Fruit fly (Drosophila melanogaster) whole organism, embryonic: ENCODE measurements around the gene PGRP-LE.

ENCODE experiments used
- Aef1 ChIP-seq: fragments of 200-800 bp; sonication (Bioruptor generic); IDR thresholded peaks from 3 replicates; pipeline ENCODE4 v1.3.6; 2022; ENCODE audit warnings: missing biosample characterization, missing genetic modification characterization
- Atf6 ChIP-seq: fragments of 200-800 bp; sonication (Bioruptor generic); IDR thresholded peaks from 2 replicates; pipeline ENCODE4 v1.3.6; 2022; ENCODE audit warnings: missing biosample characterization, missing genetic modification characterization
- CG11085 ChIP-seq: fragments of 200-800 bp; sonication (Bioruptor generic); IDR thresholded peaks from 2 replicates; pipeline ENCODE4 v1.3.6; 2022; ENCODE audit warnings: missing biosample characterization, missing genetic modification characterization
- CG12155 ChIP-seq: fragments of 200-800 bp; sonication (Bioruptor generic); optimal IDR thresholded peaks from 3 replicates; lab custom pipeline; 2016; ENCODE audit warnings: missing biosample characterization, missing genetic modification characterization
- CG13123 ChIP-seq: fragments of 200-800 bp; sonication (Bioruptor generic); optimal IDR thresholded peaks from 2 replicates; lab custom pipeline; 2016; ENCODE audit warnings: missing biosample characterization, missing genetic modification characterization
- CG13287 ChIP-seq: fragments of 200-800 bp; sonication (Bioruptor generic); IDR thresholded peaks from 2 replicates; pipeline ENCODE4 v1.3.6; 2022; ENCODE audit warnings: missing biosample characterization, missing genetic modification characterization; ENCODE audit not compliant: partially characterized antibody
- CG17359 ChIP-seq: fragments of 200-800 bp; sonication (Bioruptor generic); optimal IDR thresholded peaks from 3 replicates; lab custom pipeline; 2018; ENCODE audit warnings: missing biosample characterization, mild to moderate bottlenecking, missing genetic modification characterization, moderate library complexity
- CG2199 ChIP-seq: fragments of 200-800 bp; sonication (Bioruptor generic); IDR thresholded peaks from 3 replicates; pipeline ENCODE4 v1.3.6; 2022; ENCODE audit warnings: missing biosample characterization, missing genetic modification characterization
- CG3065 ChIP-seq: fragments of 200-800 bp; sonication (Bioruptor generic); optimal IDR thresholded peaks from 2 replicates; lab custom pipeline; 2016; ENCODE audit warnings: missing biosample characterization, missing genetic modification characterization
- CG31224 ChIP-seq: fragments of 200-800 bp; sonication (Bioruptor generic); IDR thresholded peaks from 2 replicates; pipeline ENCODE4 v1.3.6; 2022; ENCODE audit warnings: missing biosample characterization, missing genetic modification characterization
- CG3163 ChIP-seq: fragments of 200-800 bp; sonication (Bioruptor generic); optimal IDR thresholded peaks from 3 replicates; lab custom pipeline; 2016; ENCODE audit warnings: missing biosample characterization, missing genetic modification characterization
- CG3847 ChIP-seq: fragments of 200-800 bp; sonication (Bioruptor generic); IDR thresholded peaks from 2 replicates; pipeline ENCODE4 v1.3.6; 2022; ENCODE audit warnings: missing biosample characterization, missing genetic modification characterization
- CG4707 ChIP-seq: fragments of 200-800 bp; sonication (Bioruptor generic); optimal IDR thresholded peaks from 2 replicates; lab custom pipeline; 2018; ENCODE audit warnings: missing biosample characterization, mild to moderate bottlenecking, missing genetic modification characterization, moderate library complexity
- CG7271 ChIP-seq: fragments of 200-800 bp; sonication (Bioruptor generic); optimal IDR thresholded peaks from 2 replicates; lab custom pipeline; 2018; ENCODE audit warnings: missing biosample characterization, mild to moderate bottlenecking, missing genetic modification characterization, moderate library complexity
- CG8478 ChIP-seq: fragments of >200 bp; optimal IDR thresholded peaks from 2 replicates; lab custom pipeline; 2018
- CG8924 ChIP-seq: fragments of 200-800 bp; optimal IDR thresholded peaks from 3 replicates; lab custom pipeline; 2019; ENCODE audit warnings: missing biosample characterization, mild to moderate bottlenecking, missing genetic modification characterization, moderate library complexity
- CG9932 ChIP-seq: fragments of 200-800 bp; sonication (Bioruptor generic); IDR thresholded peaks from 2 replicates; pipeline ENCODE4 v1.3.6; 2022; ENCODE audit warnings: missing biosample characterization, missing genetic modification characterization
- D19A ChIP-seq: fragments of 200-800 bp; optimal IDR thresholded peaks from 3 replicates; lab custom pipeline; 2019; ENCODE audit warnings: missing biosample characterization, mild to moderate bottlenecking, missing genetic modification characterization, moderate library complexity
- Ets65A ChIP-seq: fragments of 200-800 bp; sonication (Bioruptor generic); peaks from one replicate; lab custom pipeline; 2016; ENCODE audit warnings: missing biosample characterization, missing genetic modification characterization
- H15 ChIP-seq: fragments of 200-800 bp; sonication (Bioruptor generic); IDR thresholded peaks from 3 replicates; pipeline ENCODE4 v1.3.6; 2022; ENCODE audit warnings: missing biosample characterization, missing genetic modification characterization
- HLH3B ChIP-seq: fragments of 200-800 bp; sonication (Bioruptor generic); IDR thresholded peaks from 2 replicates; pipeline ENCODE4 v1.3.6; 2022; ENCODE audit warnings: missing biosample characterization, missing genetic modification characterization
- Med ChIP-seq: fragments of 200-800 bp; sonication (Bioruptor generic); peaks from one replicate; lab custom pipeline; 2016; ENCODE audit warnings: missing biosample characterization, missing genetic modification characterization, mild to moderate bottlenecking, inconsistent platforms, moderate library complexity
- NC2α ChIP-seq: fragments of 200-800 bp; sonication (Bioruptor generic); optimal IDR thresholded peaks from 2 replicates; lab custom pipeline; 2016; ENCODE audit warnings: missing biosample characterization, missing genetic modification characterization
- Pdp1 ChIP-seq, 2 experiments: fragments of 200-800 bp; sonication (Bioruptor generic); optimal IDR thresholded peaks; 3 replicates each; lab custom pipeline; 2016; ENCODE audit warnings: missing biosample characterization in 2 of 2, missing genetic modification characterization in 2 of 2, mild to moderate bottlenecking in 1 of 2, moderate library complexity in 1 of 2
- Ravus ChIP-seq: fragments of 200-800 bp; sonication (Bioruptor generic); IDR thresholded peaks from 2 replicates; pipeline ENCODE4 v1.3.6; 2022; ENCODE audit warnings: missing biosample characterization, missing genetic modification characterization
- Stat92E ChIP-seq, 3 experiments: fragments of >200 bp in 2 of 3; fragments of 200-800 bp in 1 of 3; sonication (Bioruptor generic) in 1 of 3; optimal IDR thresholded peaks; 2 replicates each; lab custom pipeline; 2017 to 2019; ENCODE audit warnings: missing biosample characterization in 3 of 3, missing genetic modification characterization in 3 of 3, mild to moderate bottlenecking in 1 of 3, moderate library complexity in 1 of 3
- Usf ChIP-seq: fragments of 200-800 bp; sonication (Bioruptor generic); optimal IDR thresholded peaks from 2 replicates; lab custom pipeline; 2017; ENCODE audit warnings: missing genotype, missing biosample characterization, missing genetic modification characterization
- ara ChIP-seq: fragments of 200-800 bp; sonication (Bioruptor generic); IDR thresholded peaks from 2 replicates; pipeline ENCODE4 v1.3.6; 2022; ENCODE audit warnings: missing biosample characterization, missing genetic modification characterization
- cg ChIP-seq: fragments of 200-800 bp; sonication (Bioruptor generic); optimal IDR thresholded peaks from 3 replicates; lab custom pipeline; 2019; ENCODE audit warnings: missing biosample characterization, mild to moderate bottlenecking, missing genetic modification characterization, moderate library complexity
- chinmo ChIP-seq: fragments of 200-800 bp; sonication (Bioruptor generic); IDR thresholded peaks from 4 replicates; pipeline ENCODE4 v1.3.6; 2022; ENCODE audit warnings: missing biosample characterization, missing genetic modification characterization; ENCODE audit not compliant: partially characterized antibody
- chm ChIP-seq: fragments of 200-800 bp; sonication (Bioruptor generic); IDR thresholded peaks from 2 replicates; pipeline ENCODE4 v1.3.6; 2022; ENCODE audit warnings: missing biosample characterization, missing genetic modification characterization
- dysf ChIP-seq: fragments of 200-800 bp; sonication (Bioruptor generic); IDR thresholded peaks from 3 replicates; pipeline ENCODE4 v1.3.6; 2022; ENCODE audit warnings: missing biosample characterization, missing genetic modification characterization
- eve ChIP-seq, 2 experiments: fragments of >200 bp; optimal IDR thresholded peaks; 2 replicates each; lab custom pipeline; 2017; ENCODE audit warnings: missing biosample characterization in 2 of 2, missing genetic modification characterization in 2 of 2
- eyg ChIP-seq: fragments of 200-800 bp; sonication (Bioruptor generic); optimal IDR thresholded peaks from 3 replicates; lab custom pipeline; 2016; ENCODE audit warnings: missing biosample characterization, missing genetic modification characterization
- fd3F ChIP-seq: fragments of 200-800 bp; sonication (Bioruptor generic); optimal IDR thresholded peaks from 2 replicates; lab custom pipeline; 2018; ENCODE audit warnings: missing biosample characterization, mild to moderate bottlenecking, missing genetic modification characterization, moderate library complexity
- fu2 ChIP-seq: fragments of 200-800 bp; sonication (Bioruptor generic); optimal IDR thresholded peaks from 2 replicates; lab custom pipeline; 2016; ENCODE audit warnings: missing biosample characterization, missing genetic modification characterization
- gsb-n ChIP-seq: fragments of 200-800 bp; sonication (Bioruptor generic); optimal IDR thresholded peaks from 3 replicates; lab custom pipeline; 2018; ENCODE audit warnings: missing biosample characterization, mild to moderate bottlenecking, missing genetic modification characterization
- kay ChIP-seq: fragments of 200-800 bp; sonication (Bioruptor generic); optimal IDR thresholded peaks from 2 replicates; lab custom pipeline; 2016; ENCODE audit warnings: missing biosample characterization, missing genetic modification characterization
- lmd ChIP-seq: fragments of 200-800 bp; sonication (Bioruptor generic); IDR thresholded peaks from 2 replicates; pipeline ENCODE4 v1.3.6; 2022; ENCODE audit warnings: missing biosample characterization, missing genetic modification characterization
- lola ChIP-seq, 3 experiments: fragments of >200 bp in 2 of 3; fragments of 200-800 bp in 1 of 3; sonication (Bioruptor generic) in 1 of 3; optimal IDR thresholded peaks; 2 replicates each; lab custom pipeline; 2017 to 2019; ENCODE audit warnings: missing biosample characterization in 3 of 3, missing genetic modification characterization in 3 of 3, mild to moderate bottlenecking in 1 of 3, moderate library complexity in 1 of 3
- pros ChIP-seq: fragments of 200-800 bp; sonication (Bioruptor generic); optimal IDR thresholded peaks from 3 replicates; lab custom pipeline; 2019; ENCODE audit warnings: missing biosample characterization, mild to moderate bottlenecking, missing genetic modification characterization, moderate library complexity
- sens ChIP-seq: fragments of 200-800 bp; sonication (Bioruptor generic); peaks from one replicate; lab custom pipeline; 2016; ENCODE audit warnings: missing biosample characterization, missing genetic modification characterization
- sob ChIP-seq: fragments of 200-800 bp; sonication (Bioruptor generic); IDR thresholded peaks from 2 replicates; pipeline ENCODE4 v1.3.6; 2022; ENCODE audit warnings: missing biosample characterization, missing genetic modification characterization
- sqz ChIP-seq: fragments of 200-800 bp; sonication (Bioruptor generic); optimal IDR thresholded peaks from 3 replicates; lab custom pipeline; 2018; ENCODE audit warnings: missing biosample characterization, mild to moderate bottlenecking, missing genetic modification characterization
- stc ChIP-seq: fragments of 200-800 bp; sonication (Bioruptor generic); IDR thresholded peaks from 2 replicates; pipeline ENCODE4 v1.3.6; 2022; ENCODE audit warnings: missing biosample characterization, missing genetic modification characterization
- z ChIP-seq: fragments of 200-800 bp; sonication (Bioruptor generic); IDR thresholded peaks from 3 replicates; pipeline ENCODE4 v1.3.6; 2022; ENCODE audit warnings: missing biosample characterization, missing genetic modification characterization

Gene PGRP-LE

DNA sequence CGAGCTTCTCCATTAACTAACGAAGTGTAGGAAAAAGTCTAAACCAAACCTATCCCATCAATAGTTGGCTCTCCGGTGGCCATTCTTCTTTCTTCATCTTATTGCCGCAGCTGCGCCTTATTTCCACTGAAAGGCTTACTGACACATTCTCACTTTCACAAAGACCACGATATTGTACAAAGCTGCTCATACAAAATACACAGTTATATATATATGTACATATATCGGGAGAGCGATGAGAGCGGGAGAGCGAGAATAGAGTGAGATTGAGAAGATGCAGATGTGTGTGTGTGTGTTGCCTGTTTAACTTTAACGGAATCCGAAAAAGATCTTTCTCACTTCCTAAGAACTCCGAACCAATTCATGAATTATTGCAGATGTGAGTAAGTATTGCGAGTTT, 9.5 kb upstream of the PGRP-LE start (continued):
- no peak for TF ChIP-seq H15 (GFP tag; lab: Robert Waterston, UW)
- TF ChIP-seq gsb-n (tag; lab: Kevin White, UChicago), result no peak
- no peak for TF ChIP-seq lmd (GFP tag; lab: Robert Waterston, UW)
- TF ChIP-seq cg (GFP tag; lab: Kevin White, UChicago), result peak; percentile 93
- peak; percentile 10 for TF ChIP-seq D19A
- TF ChIP-seq Usf, result no peak
- TF ChIP-seq CG3065 (GFP tag; lab: Kevin White, UChicago), result no peak
- peak; percentile 83; the same call in 2 of the 3 replicates for TF ChIP-seq CG2199 (GFP tag; lab: Robert Waterston, UW)
- peak; percentile 5 for TF ChIP-seq Ets65A (GFP tag; lab: Kevin White, UChicago)
- 0 out of 3 replicates have a peak, but pooled peaks have one; percentile 58 for TF ChIP-seq z (GFP tag; lab: Robert Waterston, UW)
- TF ChIP-seq Stat92E (GFP tag; optimal IDR thresholded peaks at IDR 0.05; lab: Kevin White, UChicago), result peak in 1 of 3 experiments; percentile 68
- TF ChIP-seq fu2 (GFP tag; lab: Kevin White, UChicago), result no peak

DNA sequence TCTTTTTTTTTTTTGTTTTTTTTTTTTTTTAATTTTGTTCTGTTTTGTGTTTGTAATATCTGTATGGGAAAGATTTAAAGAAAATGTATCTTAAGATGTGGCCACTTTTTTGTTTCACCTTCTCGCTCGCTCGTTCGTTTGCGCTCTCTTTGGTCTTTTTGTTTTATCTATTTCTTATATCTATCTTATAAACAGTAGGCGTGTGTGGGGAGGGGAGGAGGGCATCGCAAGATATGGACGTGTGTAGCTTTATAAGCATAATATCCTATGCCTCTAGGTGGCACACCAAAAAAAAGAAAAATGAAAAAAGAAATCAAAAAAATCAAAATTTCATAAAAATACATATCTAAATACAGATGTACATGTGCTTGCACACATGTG, 8.9 kb upstream of the PGRP-LE start:
- no peak for TF ChIP-seq dysf (GFP tag; lab: Robert Waterston, UW)
- no peak for TF ChIP-seq CG13287 (GFP tag; lab: Robert Waterston, UW)
- no peak for TF ChIP-seq CG12155 (GFP tag; lab: Kevin White, UChicago)
- TF ChIP-seq Ravus (GFP tag; lab: Robert Waterston, UW), result no peak
- peak in 1 of 3 experiments; percentile 22 for TF ChIP-seq lola (GFP tag; optimal IDR thresholded peaks at IDR 0.05; lab: Kevin White, UChicago)
- no peak for TF ChIP-seq CG31224
- peak in 1 of 2 experiments; percentile 14 for TF ChIP-seq eve (GFP tag; optimal IDR thresholded peaks at IDR 0.05; lab: Kevin White, UChicago)
- peak; percentile 68 for TF ChIP-seq sens
- TF ChIP-seq eyg, result no peak
- TF ChIP-seq Med (GFP tag; lab: Kevin White, UChicago), result peak; percentile 71

DNA sequence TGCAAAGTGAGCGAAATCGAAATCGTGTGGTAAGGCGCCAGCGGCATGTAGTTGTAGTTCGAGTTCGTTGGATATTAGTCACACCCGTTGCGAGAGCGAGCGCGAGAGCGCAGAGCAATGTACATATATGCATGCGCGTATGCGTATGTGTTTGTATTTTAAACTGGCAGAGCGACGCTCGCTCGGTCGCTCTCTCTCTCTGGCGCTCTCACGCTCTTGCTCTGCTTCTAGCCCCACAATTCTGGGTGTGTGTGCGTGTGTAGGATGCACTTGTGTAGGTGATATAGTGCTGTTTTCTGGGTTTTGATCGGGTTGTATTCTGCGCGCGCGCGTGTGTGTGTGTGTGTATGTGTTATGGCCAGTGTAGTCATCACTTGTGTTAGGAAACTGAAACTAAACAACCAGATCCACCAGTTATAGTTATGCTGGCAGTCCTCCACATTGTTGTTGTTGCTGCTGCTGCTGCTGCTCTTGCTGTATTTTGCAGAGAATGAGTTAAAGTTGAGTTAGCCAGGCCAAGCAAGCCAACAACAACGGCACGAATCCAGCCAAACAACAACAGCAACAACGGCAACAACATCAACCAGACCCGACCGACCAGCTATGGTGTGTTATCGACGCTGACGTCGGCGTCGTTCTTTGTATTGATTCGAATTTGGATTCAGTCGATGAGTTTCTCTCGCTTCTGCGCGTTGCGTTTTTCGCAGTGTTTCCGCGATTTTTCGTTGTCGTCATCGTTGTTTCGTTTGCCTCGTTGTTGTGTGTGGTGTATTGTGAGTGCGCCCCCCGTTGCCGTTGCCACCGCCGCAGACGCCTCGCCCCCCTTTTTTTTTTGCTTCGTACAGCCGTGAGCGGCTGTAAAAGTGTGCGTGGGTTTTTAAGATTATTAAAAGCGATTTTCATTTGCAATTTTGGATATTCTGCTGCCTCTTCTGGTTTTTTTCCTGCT, 8.3 kb upstream of the PGRP-LE start:
- TF ChIP-seq Pdp1 (GFP tag; optimal IDR thresholded peaks at IDR 0.05; lab: Kevin White, UChicago) (peak in 1 of 2 experiments; percentile 31), sob (no peak), CG17359 (no peak), CG8478 (peak; percentile 74), Atf6 (GFP tag; lab: Robert Waterston, UW) (peak; percentile 4; the same call in 1 of the 2 replicates), CG3163 (peak; percentile 67), CG9932 (peak; percentile 34; the same call in 1 of the 2 replicates), CG13123 (GFP tag; lab: Kevin White, UChicago) (no peak), chinmo (GFP tag; lab: Robert Waterston, UW) (peak; percentile 96), kay (GFP tag; lab: Kevin White, UChicago) (peak; percentile 45), NC2α (no peak), sens (peak; percentile 7), CG3847 (GFP tag; lab: Robert Waterston, UW) (no peak), ara (GFP tag; lab: Robert Waterston, UW) (no peak), Ets65A (GFP tag; lab: Kevin White, UChicago) (no peak), Aef1 (peak; percentile 61), CG7271 (tag; lab: Kevin White, UChicago) (no peak), CG8924 (tag; lab: Kevin White, UChicago) (peak; percentile 5), HLH3B (GFP tag; lab: Robert Waterston, UW) (peak; percentile 14; the same call in 1 of the 2 replicates), chm (peak; percentile 26; the same call in 1 of the 2 replicates), pros (peak; percentile 66), sqz (peak; percentile 44), CG11085 (GFP tag; lab: Robert Waterston, UW) (no peak), fd3F (GFP tag; lab: Kevin White, UChicago) (no peak), CG4707 (GFP tag; lab: Kevin White, UChicago) (peak; percentile 20), stc (peak; percentile 26; the same call in 1 of the 2 replicates), Ravus (GFP tag; lab: Robert Waterston, UW) (no peak)
